Fruit fly (Drosophila melanogaster): ENCODE measurements around the gene mRpL49.
A peak's percentile ranks its signal among the peaks of the same experiment; 100 is the strongest.

mRpL49 gene

DNA sequence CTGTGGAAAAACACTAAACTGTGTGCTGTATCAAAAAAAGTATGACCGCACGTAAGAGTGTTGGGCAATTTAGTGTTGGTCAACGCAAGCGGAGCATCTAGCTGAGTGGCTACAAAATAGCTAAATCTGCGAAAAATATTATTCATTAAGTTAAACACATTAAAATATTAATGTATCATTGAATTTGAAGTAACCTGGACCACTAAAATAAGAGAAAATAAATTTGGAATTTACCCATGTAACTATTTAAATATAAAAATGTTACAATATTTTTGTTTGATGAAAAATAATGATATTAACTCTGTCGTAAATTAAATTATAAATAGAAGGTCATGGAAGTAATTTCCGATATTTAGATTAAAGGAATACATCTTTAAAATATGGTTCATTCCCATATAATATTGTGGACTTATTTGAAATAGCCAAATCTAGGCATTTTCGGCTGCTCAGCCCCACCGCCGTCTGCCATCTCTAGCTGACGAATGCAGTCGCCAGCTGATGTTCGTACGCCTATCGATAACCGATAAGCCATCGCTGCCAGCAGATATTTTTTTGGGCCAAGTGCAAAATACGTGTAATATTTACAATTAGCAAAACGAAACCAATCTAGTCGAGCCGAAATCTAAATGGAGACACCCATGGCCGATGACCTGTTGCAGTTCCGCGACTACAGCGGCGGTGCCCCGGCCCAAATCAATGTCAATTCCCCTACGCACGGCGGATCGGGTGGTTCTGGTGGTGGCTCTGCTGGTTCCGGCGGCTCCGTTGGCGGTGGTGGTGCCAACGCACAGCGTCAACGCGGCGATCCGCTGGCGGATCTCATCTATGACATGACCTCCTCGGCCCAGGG is 2.9 kb downstream of the mRpL49 start, which contains the start of the genes Brms1 and CG4645:
TSS of gene Brms1 (minus strand) at position 46 of the 850 bp plus-strand sequence.
TSS of gene CG4645 (plus strand) at position 377 of the 850 bp plus-strand sequence.
- TF ChIP-seq net (GFP tag; optimal IDR thresholded peaks at IDR 0.05) (no peak), eg (GFP tag; IDR thresholded peaks at IDR 0.05) (0 out of 3 replicates have a peak, but pooled peaks have one; percentile 15), fd59A (GFP tag; optimal IDR thresholded peaks at IDR 0.05) (peak; percentile 33), OdsH (GFP tag; optimal IDR thresholded peaks at IDR 0.05) (peak; percentile 57), CG3032 (tag; optimal IDR thresholded peaks at IDR 0.05) (peak; percentile 44), CG10631 (GFP tag; optimal IDR thresholded peaks at IDR 0.05) (peak; percentile 66), CG6163 (GFP tag; IDR thresholded peaks at IDR 0.05) (no peak), CG7368 (GFP tag; optimal IDR thresholded peaks at IDR 0.05) (no peak), Hr39 (GFP tag; optimal IDR thresholded peaks at IDR 0.05) (peak; percentile 31), Sox102F (GFP tag; optimal IDR thresholded peaks at IDR 0.05) (no peak), CG11762 (GFP tag; optimal IDR thresholded peaks at IDR 0.05; ENCODE audit: insufficient read depth) (peak; percentile 34), Hr4 (GFP tag; optimal IDR thresholded peaks at IDR 0.05) (peak; percentile 31), Eip93F (GFP tag; optimal IDR thresholded peaks at IDR 0.05) (no peak), topi (GFP tag; optimal IDR thresholded peaks at IDR 0.05) (peak; percentile 53), achi (GFP tag; optimal IDR thresholded peaks at IDR 0.05) (peak; percentile 30), vri (GFP tag; optimal IDR thresholded peaks at IDR 0.05) (no peak), CG3919 (GFP tag; optimal IDR thresholded peaks at IDR 0.05) (peak; percentile 48), Hr38 (GFP tag; optimal IDR thresholded peaks at IDR 0.05) (no peak), CG16779 (tag; optimal IDR thresholded peaks at IDR 0.05) (no peak), lz (GFP tag; optimal IDR thresholded peaks at IDR 0.05) (peak; percentile 52), CG6854 (GFP tag; optimal IDR thresholded peaks at IDR 0.05) (no peak), Eip78C (GFP tag) (peak; percentile 79), spab (GFP tag; optimal IDR thresholded peaks at IDR 0.05) (no peak), Blimp-1 (GFP tag; optimal IDR thresholded peaks at IDR 0.05) (no peak), CG8119 (GFP tag; IDR thresholded peaks at IDR 0.05) (no peak), CG6276 (GFP tag; optimal IDR thresholded peaks at IDR 0.05) (no peak), Sox14 (GFP tag; optimal IDR thresholded peaks at IDR 0.05) (peak; percentile 9), CG8319 (GFP tag; optimal IDR thresholded peaks at IDR 0.05) (peak; percentile 16), Ets21C (GFP tag; optimal IDR thresholded peaks at IDR 0.05) (peak; percentile 33), Gug (GFP tag; IDR thresholded peaks at IDR 0.05) (no peak), Ets96B (tag; optimal IDR thresholded peaks at IDR 0.05) (peak; percentile 15), CG6792 (GFP tag; optimal IDR thresholded peaks at IDR 0.05) (peak; percentile 32), CG11902 (GFP tag; optimal IDR thresholded peaks at IDR 0.05) (peak; percentile 24), Lpt (GFP tag; optimal IDR thresholded peaks at IDR 0.05) (no peak), CG4318 (GFP tag; optimal IDR thresholded peaks at IDR 0.05) (peak; percentile 18), CG9139 (GFP tag; optimal IDR thresholded peaks at IDR 0.05) (no peak), CG11294 (GFP tag; IDR thresholded peaks at IDR 0.05) (no peak), pdm3 (GFP tag; optimal IDR thresholded peaks at IDR 0.05) (peak; percentile 58), esn (GFP tag; optimal IDR thresholded peaks at IDR 0.05) (peak; percentile 59), cyc (GFP tag; optimal IDR thresholded peaks at IDR 0.05) (peak; percentile 51), CG8632 (GFP tag; optimal IDR thresholded peaks at IDR 0.05) (peak; percentile 18), Sox15 (GFP tag; optimal IDR thresholded peaks at IDR 0.05) (peak; percentile 22), Smox (GFP tag; optimal IDR thresholded peaks at IDR 0.05) (peak; percentile 26), CG6808 (GFP tag; optimal IDR thresholded peaks at IDR 0.05) (peak; percentile 38), Met (GFP tag; optimal IDR thresholded peaks at IDR 0.05) (peak; percentile 33), acj6 (GFP tag; optimal IDR thresholded peaks at IDR 0.05) (peak; percentile 55), CG10669 (GFP tag; optimal IDR thresholded peaks at IDR 0.05) (peak; percentile 1), ss (GFP tag; optimal IDR thresholded peaks at IDR 0.05) (peak in 1 of 2 experiments; percentile 33), Eip75B (GFP tag; optimal IDR thresholded peaks at IDR 0.05) (peak; percentile 9), CG1621 (tag; optimal IDR thresholded peaks at IDR 0.05) (no peak), CG32006 (GFP tag; optimal IDR thresholded peaks at IDR 0.05) (peak; percentile 58)

All from whole organism, prepupa.